Fruit fly (Drosophila melanogaster): ENCODE measurements around the gene CG31465.

The CG31465 gene

dm6 chr3R:21853618-21854573, 26.7 kb upstream of the CG31465 start:
- TF ChIP-seq CG8478 (optimal IDR thresholded peaks at IDR 0.05) (peak; percentile 31), pan (optimal IDR thresholded peaks at IDR 0.05) (no peak), psq (optimal IDR thresholded peaks at IDR 0.05) (no peak), usp (GFP tag; optimal IDR thresholded peaks at IDR 0.05) (no peak)

- TF ChIP-seq Dll (optimal IDR thresholded peaks at IDR 0.05) (no peak), pan (optimal IDR thresholded peaks at IDR 0.05) (no peak), psq (optimal IDR thresholded peaks at IDR 0.05) (no peak), CG8478 (optimal IDR thresholded peaks at IDR 0.05) (no peak), EcR (GFP tag; optimal IDR thresholded peaks at IDR 0.05) (no peak), usp (GFP tag; optimal IDR thresholded peaks at IDR 0.05) (no peak)
These were observed 25.8 kb upstream of the CG31465 start for dm6 chr3R:21854574-21855468.

dm6 chr3R:21855469-21855826, 25.2 kb upstream of the CG31465 start:
- TF ChIP-seq Dll (optimal IDR thresholded peaks at IDR 0.05) (no peak), psq (optimal IDR thresholded peaks at IDR 0.05) (no peak), usp (GFP tag; optimal IDR thresholded peaks at IDR 0.05) (no peak), EcR (GFP tag; optimal IDR thresholded peaks at IDR 0.05) (no peak), pan (optimal IDR thresholded peaks at IDR 0.05) (no peak), CG8478 (optimal IDR thresholded peaks at IDR 0.05) (no peak)

dm6 chr3R:21856098-21856872, 24.3 kb upstream of the CG31465 start, which contains the start of gene glec:
TSS of gene glec (minus strand) at chr3R:21856266.
- no peak for TF ChIP-seq EcR (GFP tag; optimal IDR thresholded peaks at IDR 0.05)

- TF ChIP-seq EcR (GFP tag; optimal IDR thresholded peaks at IDR 0.05): no peak
- TF ChIP-seq usp (GFP tag; optimal IDR thresholded peaks at IDR 0.05): no peak
- TF ChIP-seq pan (optimal IDR thresholded peaks at IDR 0.05): no peak
- TF ChIP-seq CG8478 (optimal IDR thresholded peaks at IDR 0.05): no peak
- no peak for TF ChIP-seq psq (optimal IDR thresholded peaks at IDR 0.05)
- no peak for TF ChIP-seq Dll (optimal IDR thresholded peaks at IDR 0.05)
These were observed 23.8 kb upstream of the CG31465 start for dm6 chr3R:21856873-21857243.

DNA sequence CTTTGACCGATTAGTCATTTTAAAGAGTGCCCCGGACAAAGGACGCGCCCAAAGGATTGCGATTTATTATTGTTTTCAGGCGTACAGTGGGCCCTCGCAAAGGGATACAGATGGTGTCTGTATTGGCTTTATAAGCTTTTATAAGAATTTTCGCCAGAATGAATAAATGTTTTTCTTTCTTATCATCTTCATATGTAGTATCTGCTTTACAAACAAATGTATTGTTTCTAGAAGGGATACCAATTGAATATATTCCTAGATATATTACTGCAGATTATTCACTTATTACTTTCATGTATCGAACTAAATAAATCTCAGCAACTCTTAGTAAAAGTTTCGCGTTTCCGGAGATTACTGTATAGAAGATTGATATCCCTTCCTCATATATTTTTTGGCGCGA, 23.1 kb upstream of the CG31465 start:
- no peak for TF ChIP-seq usp (GFP tag; optimal IDR thresholded peaks at IDR 0.05)
- TF ChIP-seq pan (optimal IDR thresholded peaks at IDR 0.05): no peak
- TF ChIP-seq EcR (GFP tag; optimal IDR thresholded peaks at IDR 0.05): no peak
- TF ChIP-seq CG8478 (optimal IDR thresholded peaks at IDR 0.05): no peak
- no peak for TF ChIP-seq Dll (optimal IDR thresholded peaks at IDR 0.05)
- TF ChIP-seq psq (optimal IDR thresholded peaks at IDR 0.05): no peak

dm6 chr3R:21858290-21858875, 22.2 kb upstream of the CG31465 start:
- TF ChIP-seq Dll (optimal IDR thresholded peaks at IDR 0.05) (no peak), psq (optimal IDR thresholded peaks at IDR 0.05) (no peak)

- no peak for TF ChIP-seq EcR (GFP tag; optimal IDR thresholded peaks at IDR 0.05)
These were observed 21.1 kb upstream of the CG31465 start for dm6 chr3R:21859509-21859908.

- TF ChIP-seq Dll (optimal IDR thresholded peaks at IDR 0.05) (no peak), usp (GFP tag; optimal IDR thresholded peaks at IDR 0.05) (no peak), psq (optimal IDR thresholded peaks at IDR 0.05) (no peak), CG8478 (optimal IDR thresholded peaks at IDR 0.05) (no peak), EcR (GFP tag; optimal IDR thresholded peaks at IDR 0.05) (no peak), pan (optimal IDR thresholded peaks at IDR 0.05) (no peak)
These were observed 18.3 kb upstream of the CG31465 start for dm6 chr3R:21862137-21862850.

DNA sequence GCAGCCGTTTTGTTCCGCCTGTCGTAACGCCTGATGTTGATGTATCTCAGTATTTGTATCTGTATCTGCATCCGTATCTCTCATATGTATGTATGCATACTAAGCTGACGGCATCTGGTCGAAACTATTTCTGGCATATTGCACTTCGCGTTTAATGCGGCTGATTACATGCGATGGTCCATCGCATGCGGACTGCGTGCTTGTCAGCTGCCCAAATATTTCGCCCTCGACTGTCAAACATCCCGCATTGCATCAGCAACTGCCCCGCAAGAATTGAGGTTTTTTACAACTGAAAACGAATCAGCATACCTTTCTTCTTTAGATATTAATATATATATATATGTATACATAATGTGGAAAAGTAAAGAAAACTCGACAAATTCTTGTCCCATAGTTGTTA, 17.7 kb upstream of the CG31465 start:
- TF ChIP-seq psq (optimal IDR thresholded peaks at IDR 0.05) (no peak), pan (optimal IDR thresholded peaks at IDR 0.05) (no peak), usp (GFP tag; optimal IDR thresholded peaks at IDR 0.05) (no peak), EcR (GFP tag; optimal IDR thresholded peaks at IDR 0.05) (no peak), CG8478 (optimal IDR thresholded peaks at IDR 0.05) (no peak)

- TF ChIP-seq pan (optimal IDR thresholded peaks at IDR 0.05) (no peak), CG8478 (optimal IDR thresholded peaks at IDR 0.05) (no peak)
These were observed 16.7 kb upstream of the CG31465 start for dm6 chr3R:21863817-21864384.
